Worm (Caenorhabditis elegans): ENCODE measurements around the gene K03H1.7.

Gene K03H1.7

DNA sequence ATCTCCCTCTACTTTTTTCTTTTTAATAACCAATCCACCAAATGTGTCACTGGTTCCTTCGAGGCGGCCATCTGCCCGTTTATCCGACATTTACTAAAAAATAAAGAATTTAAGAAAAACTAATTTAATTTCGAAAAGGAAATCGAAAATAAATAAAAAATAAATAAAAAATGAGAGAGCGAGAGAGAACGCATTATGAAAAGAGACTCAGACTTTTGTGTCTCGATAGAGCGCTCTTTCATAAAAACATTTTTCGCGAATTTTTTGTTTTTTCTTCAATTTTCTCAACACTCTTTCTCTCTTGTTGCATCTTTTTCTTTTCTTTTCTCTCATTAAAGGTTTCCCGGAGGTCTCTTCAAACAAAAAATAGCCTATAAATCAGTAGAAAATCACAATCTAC is 8.9 kb downstream of the K03H1.7 start, which contains the start of gene mog-1:
Gene mog-1, minus strand, starts transcription at position 93 of the 400 bp plus-strand sequence.
- TF ChIP-seq ceh-36 (tag; optimal IDR thresholded peaks at IDR 0.05) (no peak), tbx-37 (GFP tag; conservative IDR thresholded peaks at IDR 0.05) (no peak), hnd-1 (tag; optimal IDR thresholded peaks at IDR 0.05) (no peak), B0310.2 (tag; optimal IDR thresholded peaks at IDR 0.05) (no peak), ceh-13 (GFP tag; optimal IDR thresholded peaks at IDR 0.05) (no peak), aly-1 (tag; optimal IDR thresholded peaks at IDR 0.05) (no peak), hmg-4 (GFP tag; optimal IDR thresholded peaks at IDR 0.05) (no peak), sea-1 (GFP tag; conservative IDR thresholded peaks at IDR 0.05) (no peak), hmbx-1 (tag; optimal IDR thresholded peaks at IDR 0.05) (no peak), tbx-11 (GFP tag; IDR thresholded peaks at IDR 0.05) (no peak), scrt-1 (GFP tag; IDR thresholded peaks at IDR 0.05) (no peak), F13C5.2 (tag; optimal IDR thresholded peaks at IDR 0.05) (no peak), ets-7 (tag; optimal IDR thresholded peaks at IDR 0.05) (no peak), pes-1 (GFP tag; IDR thresholded peaks at IDR 0.05) (no peak), flt-1 (GFP tag; IDR thresholded peaks at IDR 0.05) (no peak), tra-4 (tag; optimal IDR thresholded peaks at IDR 0.05) (no peak), ama-1 (optimal IDR thresholded peaks at IDR 0.05) (no peak)

DNA sequence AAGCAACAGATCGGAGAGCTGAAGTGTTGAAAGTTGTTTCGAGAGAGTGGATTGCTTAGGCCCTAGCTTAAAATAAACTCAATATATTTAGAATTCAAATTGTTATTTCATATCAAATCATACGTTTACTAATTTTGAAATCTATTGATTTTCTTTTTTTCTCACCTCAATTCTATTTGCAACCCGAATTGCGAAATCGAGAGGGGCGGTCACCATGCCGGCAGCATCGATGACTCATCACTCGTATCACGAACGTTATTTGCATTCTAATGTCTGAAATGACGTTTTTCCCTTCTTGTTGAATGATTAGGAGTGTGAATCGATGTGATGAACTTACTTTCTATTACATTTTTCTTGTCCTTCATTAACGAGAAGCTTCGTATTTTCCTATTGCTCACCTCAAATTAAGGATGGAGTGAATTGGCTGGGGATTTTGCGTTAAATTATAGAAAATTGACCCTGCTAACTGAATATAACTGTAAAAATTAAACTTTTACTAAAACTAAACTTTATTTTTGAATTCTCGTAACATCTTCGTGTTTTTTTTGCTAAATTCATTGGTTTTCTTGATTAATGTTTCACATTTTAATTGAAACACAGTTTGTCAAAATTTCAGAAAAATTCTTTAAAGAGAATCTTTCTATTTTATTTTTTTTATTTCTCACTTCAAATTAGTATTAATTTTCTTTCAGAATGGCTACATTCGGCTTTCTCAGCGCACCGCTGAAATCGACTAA is 9.6 kb downstream of the K03H1.7 start, which contains the start of gene alx-1:
Gene alx-1, plus strand, starts transcription at position 687 of the 737 bp plus-strand sequence.
- TF ChIP-seq tbx-37 (GFP tag; conservative IDR thresholded peaks at IDR 0.05) (no peak), aly-1 (tag; optimal IDR thresholded peaks at IDR 0.05) (no peak), ets-7 (tag; optimal IDR thresholded peaks at IDR 0.05) (no peak), hnd-1 (tag; optimal IDR thresholded peaks at IDR 0.05) (no peak), B0310.2 (tag; optimal IDR thresholded peaks at IDR 0.05) (no peak), hmbx-1 (tag; optimal IDR thresholded peaks at IDR 0.05) (no peak), pes-1 (GFP tag; IDR thresholded peaks at IDR 0.05) (no peak), F13C5.2 (tag; optimal IDR thresholded peaks at IDR 0.05) (no peak), hmg-4 (GFP tag; optimal IDR thresholded peaks at IDR 0.05) (no peak), tbx-11 (GFP tag; IDR thresholded peaks at IDR 0.05) (no peak), ceh-36 (tag; optimal IDR thresholded peaks at IDR 0.05) (no peak), ceh-13 (GFP tag; optimal IDR thresholded peaks at IDR 0.05) (no peak), tra-4 (tag; optimal IDR thresholded peaks at IDR 0.05) (no peak), sea-1 (GFP tag; conservative IDR thresholded peaks at IDR 0.05) (no peak), scrt-1 (GFP tag; IDR thresholded peaks at IDR 0.05) (no peak), ama-1 (optimal IDR thresholded peaks at IDR 0.05) (no peak), flt-1 (GFP tag; IDR thresholded peaks at IDR 0.05) (no peak)

DNA sequence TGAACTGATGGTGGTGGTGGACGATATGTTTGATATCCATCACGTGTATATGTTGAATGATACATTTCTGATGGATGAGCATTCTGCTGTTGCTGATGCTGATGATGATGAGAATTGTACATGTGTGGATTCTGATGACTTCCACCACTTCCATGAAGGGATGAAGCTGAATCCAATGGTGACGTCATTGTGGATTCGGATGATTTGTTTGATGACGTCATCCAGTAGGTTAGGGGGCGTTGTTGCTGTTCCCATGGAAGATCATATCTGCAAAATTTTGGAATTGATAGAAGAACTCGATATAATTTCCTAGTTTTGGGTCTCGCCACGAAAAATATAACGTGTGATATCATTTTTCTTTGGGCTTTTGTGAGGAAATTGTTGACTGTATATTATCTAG is 16.2 kb downstream of the K03H1.7 start:
- TF ChIP-seq ama-1 (optimal IDR thresholded peaks at IDR 0.05) (no peak), hmbx-1 (tag; optimal IDR thresholded peaks at IDR 0.05) (no peak), tra-4 (tag; optimal IDR thresholded peaks at IDR 0.05) (no peak), ceh-13 (GFP tag; optimal IDR thresholded peaks at IDR 0.05) (no peak), hnd-1 (tag; optimal IDR thresholded peaks at IDR 0.05) (no peak), hmg-4 (GFP tag; optimal IDR thresholded peaks at IDR 0.05) (no peak), ceh-36 (tag; optimal IDR thresholded peaks at IDR 0.05) (no peak), B0310.2 (tag; optimal IDR thresholded peaks at IDR 0.05) (no peak), pes-1 (GFP tag; IDR thresholded peaks at IDR 0.05) (no peak), tbx-37 (GFP tag; conservative IDR thresholded peaks at IDR 0.05) (no peak), tbx-11 (GFP tag; IDR thresholded peaks at IDR 0.05) (no peak), sea-1 (GFP tag; conservative IDR thresholded peaks at IDR 0.05) (no peak), F13C5.2 (tag; optimal IDR thresholded peaks at IDR 0.05) (no peak), scrt-1 (GFP tag; IDR thresholded peaks at IDR 0.05) (no peak), aly-1 (tag; optimal IDR thresholded peaks at IDR 0.05) (no peak), ets-7 (tag; optimal IDR thresholded peaks at IDR 0.05) (no peak), flt-1 (GFP tag; IDR thresholded peaks at IDR 0.05) (no peak)

DNA sequence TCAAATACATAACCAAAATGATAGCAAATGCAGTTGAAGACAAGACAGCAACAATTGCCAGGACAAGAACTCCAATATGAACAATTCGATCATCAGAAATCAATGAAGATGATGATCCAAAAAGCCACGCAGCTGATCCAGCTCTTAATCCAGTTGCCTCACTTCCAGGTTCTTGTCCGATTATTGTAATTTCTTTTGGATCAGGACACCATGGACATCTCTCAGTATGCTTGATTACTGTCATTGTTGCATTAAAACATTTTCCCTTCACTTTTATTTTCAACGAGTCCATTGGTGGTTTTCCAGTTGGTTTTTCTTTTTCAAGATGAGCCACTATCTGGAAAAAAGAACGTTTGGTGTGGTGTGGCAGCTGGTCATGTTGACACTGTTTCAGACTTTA is 17.2 kb downstream of the K03H1.7 start:
- TF ChIP-seq pes-1 (GFP tag; IDR thresholded peaks at IDR 0.05): no peak
- no peak for TF ChIP-seq B0310.2 (tag; optimal IDR thresholded peaks at IDR 0.05)
- TF ChIP-seq sea-1 (GFP tag; conservative IDR thresholded peaks at IDR 0.05): no peak
- TF ChIP-seq scrt-1 (GFP tag; IDR thresholded peaks at IDR 0.05): no peak
- TF ChIP-seq ama-1 (optimal IDR thresholded peaks at IDR 0.05): no peak
- TF ChIP-seq hmbx-1 (tag; optimal IDR thresholded peaks at IDR 0.05): no peak
- TF ChIP-seq ets-7 (tag; optimal IDR thresholded peaks at IDR 0.05): no peak
- no peak for TF ChIP-seq tbx-11 (GFP tag; IDR thresholded peaks at IDR 0.05)
- TF ChIP-seq ceh-13 (GFP tag; optimal IDR thresholded peaks at IDR 0.05): no peak
- TF ChIP-seq hmg-4 (GFP tag; optimal IDR thresholded peaks at IDR 0.05): no peak
- TF ChIP-seq ceh-36 (tag; optimal IDR thresholded peaks at IDR 0.05): no peak
- TF ChIP-seq tra-4 (tag; optimal IDR thresholded peaks at IDR 0.05): no peak
- TF ChIP-seq flt-1 (GFP tag; IDR thresholded peaks at IDR 0.05): no peak
- no peak for TF ChIP-seq F13C5.2 (tag; optimal IDR thresholded peaks at IDR 0.05)
- no peak for TF ChIP-seq tbx-37 (GFP tag; conservative IDR thresholded peaks at IDR 0.05)
- TF ChIP-seq hnd-1 (tag; optimal IDR thresholded peaks at IDR 0.05): no peak

DNA sequence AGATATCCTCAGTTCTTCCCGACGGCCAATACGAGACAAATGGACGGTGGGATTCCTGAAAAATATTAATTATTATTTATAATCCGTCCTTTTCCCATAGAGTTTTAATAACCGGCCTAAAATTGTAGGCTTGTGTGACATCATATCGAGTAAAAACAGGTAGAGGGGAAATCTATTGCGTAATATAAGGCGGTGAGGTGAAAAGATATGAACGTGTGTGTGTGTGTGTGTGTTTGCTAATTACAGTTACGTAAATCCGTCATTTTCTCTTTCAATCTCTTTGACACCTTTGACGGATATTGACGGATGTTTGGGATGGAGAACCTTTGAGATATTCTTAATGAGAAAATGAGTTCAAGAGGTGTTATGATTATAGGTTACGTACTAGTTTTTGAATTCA is 18.2 kb downstream of the K03H1.7 start:
- TF ChIP-seq F13C5.2 (tag; optimal IDR thresholded peaks at IDR 0.05): no peak
- TF ChIP-seq flt-1 (GFP tag; IDR thresholded peaks at IDR 0.05): no peak
- TF ChIP-seq ets-7 (tag; optimal IDR thresholded peaks at IDR 0.05): no peak
- peak; percentile 58 for TF ChIP-seq ceh-36 (tag; optimal IDR thresholded peaks at IDR 0.05)
- no peak for TF ChIP-seq hmbx-1 (tag; optimal IDR thresholded peaks at IDR 0.05)
- TF ChIP-seq tbx-37 (GFP tag; conservative IDR thresholded peaks at IDR 0.05): no peak
- TF ChIP-seq pes-1 (GFP tag; IDR thresholded peaks at IDR 0.05): 0 out of 2 replicates have a peak, but pooled peaks have one; percentile 15
- TF ChIP-seq B0310.2 (tag; optimal IDR thresholded peaks at IDR 0.05): no peak
- TF ChIP-seq tra-4 (tag; optimal IDR thresholded peaks at IDR 0.05): no peak
- no peak for TF ChIP-seq ama-1 (optimal IDR thresholded peaks at IDR 0.05)
- TF ChIP-seq sea-1 (GFP tag; conservative IDR thresholded peaks at IDR 0.05): no peak
- TF ChIP-seq hmg-4 (GFP tag; optimal IDR thresholded peaks at IDR 0.05): no peak
- no peak for TF ChIP-seq aly-1 (tag; optimal IDR thresholded peaks at IDR 0.05)
- no peak for TF ChIP-seq ceh-13 (GFP tag; optimal IDR thresholded peaks at IDR 0.05)

DNA sequence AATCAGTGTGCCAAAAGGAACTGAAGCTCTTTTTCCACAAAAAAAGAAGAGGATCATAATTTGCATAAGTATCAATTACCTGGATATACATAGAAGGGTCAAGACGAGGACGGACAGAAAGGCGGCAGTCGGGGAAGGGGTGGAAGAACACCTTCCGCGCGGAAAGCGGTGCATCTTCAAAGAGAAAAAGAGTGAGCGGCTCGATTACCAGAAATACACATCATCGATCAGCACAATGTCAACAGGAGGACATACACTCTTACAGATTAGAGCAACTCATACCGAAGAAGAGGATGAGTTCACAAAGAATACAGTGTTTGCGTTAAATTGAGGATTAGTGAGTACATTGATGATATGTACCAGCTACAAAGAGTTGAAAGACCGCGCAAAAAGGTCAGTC is 22.2 kb downstream of the K03H1.7 start:
- TF ChIP-seq hmg-4 (GFP tag; optimal IDR thresholded peaks at IDR 0.05): peak; percentile 43
- no peak for TF ChIP-seq hmbx-1 (tag; optimal IDR thresholded peaks at IDR 0.05)
